Fruit fly (Drosophila melanogaster) whole organism, embryonic: Measurements from ENCODE around the gene CG11768.

Experiments
- CG10462 ChIP-seq: fragments of 200-800 bp; sonication (Bioruptor generic); optimal IDR thresholded peaks from 2 replicates; lab custom pipeline; 2016; ENCODE audit warnings: missing biosample characterization, missing genetic modification characterization
- CG10565 ChIP-seq: fragments of 200-800 bp; sonication (Bioruptor generic); optimal IDR thresholded peaks from 3 replicates; lab custom pipeline; 2016; ENCODE audit warnings: missing biosample characterization, mild to moderate bottlenecking, missing genetic modification characterization
- CG11504 ChIP-seq: fragments of 200-800 bp; sonication (Bioruptor generic); optimal IDR thresholded peaks from 3 replicates; lab custom pipeline; 2019; ENCODE audit warnings: missing biosample characterization, mild to moderate bottlenecking, missing genetic modification characterization, moderate library complexity
- CG11696 ChIP-seq: fragments of 200-800 bp; sonication (Bioruptor generic); IDR thresholded peaks from 2 replicates; pipeline ENCODE4 v1.3.6; 2022; ENCODE audit warnings: missing biosample characterization, missing genetic modification characterization
- CG11723 ChIP-seq: fragments of 200-800 bp; sonication (Bioruptor generic); optimal IDR thresholded peaks from 2 replicates; lab custom pipeline; 2017; ENCODE audit warnings: missing biosample characterization, mild to moderate bottlenecking, missing genetic modification characterization
- CG12769 ChIP-seq: fragments of 200-800 bp; sonication (Bioruptor generic); optimal IDR thresholded peaks from 2 replicates; lab custom pipeline; 2019; ENCODE audit warnings: missing biosample characterization, mild to moderate bottlenecking, missing genetic modification characterization, moderate library complexity
- CG13424 ChIP-seq: fragments of 200-800 bp; sonication (Bioruptor generic); optimal IDR thresholded peaks from 2 replicates; lab custom pipeline; 2019; ENCODE audit warnings: missing biosample characterization, mild to moderate bottlenecking, missing genetic modification characterization, moderate library complexity
- CG14441 ChIP-seq: fragments of 200-800 bp; sonication (Bioruptor generic); IDR thresholded peaks from 2 replicates; pipeline ENCODE4 v1.3.6; 2022; ENCODE audit warnings: missing biosample characterization, missing genetic modification characterization
- CG14667 ChIP-seq: fragments of 200-800 bp; sonication (Bioruptor generic); IDR thresholded peaks from 2 replicates; pipeline ENCODE4 v1.3.6; 2022; ENCODE audit warnings: missing biosample characterization, missing genetic modification characterization
- CG15073 ChIP-seq: fragments of 200-800 bp; sonication (Bioruptor generic); optimal IDR thresholded peaks from 2 replicates; lab custom pipeline; 2016; ENCODE audit warnings: missing biosample characterization, missing genetic modification characterization
- CG1603 ChIP-seq: fragments of 200-800 bp; sonication (Bioruptor generic); optimal IDR thresholded peaks from 2 replicates; lab custom pipeline; 2019; ENCODE audit warnings: missing biosample characterization, mild to moderate bottlenecking, missing genetic modification characterization, moderate library complexity
- CG1647 ChIP-seq: fragments of 200-800 bp; sonication (Bioruptor generic); optimal IDR thresholded peaks from 3 replicates; lab custom pipeline; 2016; ENCODE audit warnings: missing biosample characterization, missing genetic modification characterization
- CG31388 ChIP-seq: fragments of 200-800 bp; sonication (Bioruptor generic); optimal IDR thresholded peaks from 2 replicates; lab custom pipeline; 2016; ENCODE audit warnings: missing biosample characterization, missing genetic modification characterization
- CG3407 ChIP-seq: fragments of 200-800 bp; sonication (Bioruptor generic); optimal IDR thresholded peaks from 2 replicates; lab custom pipeline; 2018; ENCODE audit warnings: missing biosample characterization, mild to moderate bottlenecking, missing genetic modification characterization
- CG3838 ChIP-seq: fragments of 200-800 bp; sonication (Bioruptor generic); optimal IDR thresholded peaks from 3 replicates; lab custom pipeline; 2016; ENCODE audit warnings: missing biosample characterization, missing genetic modification characterization
- CG42726 ChIP-seq: fragments of 200-800 bp; sonication (Bioruptor generic); IDR thresholded peaks from 2 replicates; pipeline ENCODE4 v1.3.6; 2022; ENCODE audit warnings: missing biosample characterization, missing genetic modification characterization; ENCODE audit not compliant: partially characterized antibody
- CG4360 ChIP-seq: fragments of 200-800 bp; sonication (Bioruptor generic); IDR thresholded peaks from 2 replicates; pipeline ENCODE4 v1.3.6; 2022; ENCODE audit warnings: missing biosample characterization, missing genetic modification characterization
- CG4820 ChIP-seq: fragments of 200-800 bp; sonication (Bioruptor generic); optimal IDR thresholded peaks from 3 replicates; lab custom pipeline; 2016; ENCODE audit warnings: missing biosample characterization, missing genetic modification characterization
- CG8765 ChIP-seq: fragments of 200-800 bp; sonication (Bioruptor generic); IDR thresholded peaks from 2 replicates; pipeline ENCODE4 v1.3.6; 2022; ENCODE audit warnings: missing biosample characterization, missing genetic modification characterization
- CG9876 ChIP-seq: fragments of 200-800 bp; sonication (Bioruptor generic); optimal IDR thresholded peaks from 2 replicates; lab custom pipeline; 2016; ENCODE audit warnings: missing biosample characterization, missing genetic modification characterization
- CTCF ChIP-seq: fragments of 200-800 bp; sonication (Bioruptor generic); optimal IDR thresholded peaks from 2 replicates; lab custom pipeline; 2017; ENCODE audit warnings: missing biosample characterization, mild to moderate bottlenecking, missing genetic modification characterization, moderate library complexity
- Chrac-16 ChIP-seq: fragments of 200-800 bp; sonication (Bioruptor generic); optimal IDR thresholded peaks from 3 replicates; lab custom pipeline; 2016; ENCODE audit warnings: missing biosample characterization, missing genetic modification characterization
- Dek ChIP-seq: fragments of 200-800 bp; sonication (Bioruptor generic); optimal IDR thresholded peaks from 3 replicates; lab custom pipeline; 2019; ENCODE audit warnings: missing biosample characterization, mild to moderate bottlenecking, missing genetic modification characterization, moderate library complexity
- Dfd ChIP-seq, 2 experiments: fragments of >200 bp; optimal IDR thresholded peaks; 2 replicates each; lab custom pipeline; 2017; ENCODE audit warnings: missing biosample characterization in 2 of 2, missing genetic modification characterization in 2 of 2
- Elba2 ChIP-seq: fragments of 200-800 bp; sonication (Bioruptor generic); optimal IDR thresholded peaks from 3 replicates; lab custom pipeline; 2016; ENCODE audit warnings: missing biosample characterization, missing genetic modification characterization
- Gug ChIP-seq: fragments of 200-800 bp; sonication (Bioruptor generic); IDR thresholded peaks from 4 replicates; pipeline ENCODE4 v1.3.6; 2022; ENCODE audit warnings: missing biosample characterization, missing genetic modification characterization
- HLH4C ChIP-seq: fragments of 200-800 bp; sonication (Bioruptor generic); IDR thresholded peaks from 3 replicates; pipeline ENCODE4 v1.3.6; 2022; ENCODE audit warnings: missing biosample characterization, missing genetic modification characterization; ENCODE audit not compliant: partially characterized antibody
- Hmr ChIP-seq: fragments of 200-800 bp; sonication (Bioruptor generic); optimal IDR thresholded peaks from 3 replicates; lab custom pipeline; 2017; ENCODE audit warnings: mild to moderate bottlenecking, missing biosample characterization, missing genetic modification reagents, missing genetic modification characterization
- Hr39 ChIP-seq: fragments of >200 bp; optimal IDR thresholded peaks from 2 replicates; lab custom pipeline; 2017
- Meics ChIP-seq: fragments of 200-800 bp; sonication (Bioruptor generic); optimal IDR thresholded peaks from 2 replicates; lab custom pipeline; 2017; ENCODE audit warnings: missing biosample characterization, mild to moderate bottlenecking, missing genetic modification characterization
- PHDP ChIP-seq: fragments of 200-800 bp; sonication (Bioruptor generic); optimal IDR thresholded peaks from 3 replicates; lab custom pipeline; 2018; ENCODE audit warnings: missing biosample characterization, mild to moderate bottlenecking, missing genetic modification characterization, moderate library complexity
- Sox102F ChIP-seq: fragments of 200-800 bp; sonication (Bioruptor generic); optimal IDR thresholded peaks from 2 replicates; lab custom pipeline; 2018; ENCODE audit warnings: missing biosample characterization, mild to moderate bottlenecking, missing genetic modification characterization, moderate library complexity
- btn ChIP-seq: fragments of 200-800 bp; sonication (Bioruptor generic); optimal IDR thresholded peaks from 2 replicates; lab custom pipeline; 2016; ENCODE audit warnings: missing biosample characterization, missing genetic modification characterization
- chif ChIP-seq, 2 experiments: fragments of 200-800 bp; sonication (Bioruptor generic); optimal IDR thresholded peaks; 3 replicates each; lab custom pipeline; 2016; ENCODE audit warnings: missing biosample characterization in 2 of 2, missing genetic modification characterization in 2 of 2
- dysf ChIP-seq: fragments of 200-800 bp; sonication (Bioruptor generic); IDR thresholded peaks from 3 replicates; pipeline ENCODE4 v1.3.6; 2022; ENCODE audit warnings: missing biosample characterization, missing genetic modification characterization
- en ChIP-seq: fragments of 200-800 bp; sonication (Bioruptor generic); optimal IDR thresholded peaks from 2 replicates; lab custom pipeline; 2016; ENCODE audit warnings: missing biosample characterization, missing genetic modification characterization
- esg ChIP-seq: fragments of 200-800 bp; sonication (Bioruptor generic); conservative IDR thresholded peaks from 2 replicates; pipeline ENCODE4 v1.3.6; 2022; ENCODE audit warnings: missing biosample characterization, missing genetic modification characterization
- eyg ChIP-seq: fragments of 200-800 bp; sonication (Bioruptor generic); optimal IDR thresholded peaks from 3 replicates; lab custom pipeline; 2016; ENCODE audit warnings: missing biosample characterization, missing genetic modification characterization
- gce ChIP-seq: fragments of 200-800 bp; sonication (Bioruptor generic); IDR thresholded peaks from 3 replicates; pipeline ENCODE4 v1.3.6; 2022; ENCODE audit warnings: missing biosample characterization, missing genetic modification characterization
- gem ChIP-seq: fragments of 200-800 bp; sonication (Bioruptor generic); optimal IDR thresholded peaks from 2 replicates; lab custom pipeline; 2019; ENCODE audit warnings: missing biosample characterization, mild to moderate bottlenecking, missing genetic modification characterization, moderate library complexity
- gfzf ChIP-seq: fragments of 200-800 bp; sonication (Bioruptor generic); optimal IDR thresholded peaks from 2 replicates; lab custom pipeline; 2016; ENCODE audit warnings: missing biosample characterization, mild to moderate bottlenecking, missing genetic modification characterization, moderate library complexity
- lov ChIP-seq, 2 experiments: fragments of 200-800 bp in 1 of 2; fragments of >200 bp in 1 of 2; sonication (Bioruptor generic) in 1 of 2; IDR thresholded peaks in 1 of 2; optimal IDR thresholded peaks in 1 of 2; 2 replicates in 1 of 2; 3 replicates in 1 of 2; pipeline versions ENCODE4 v1.3.6 to Lab custom; 2017 to 2022; ENCODE audit warnings: missing biosample characterization in 1 of 2, missing genetic modification characterization in 1 of 2
- pan ChIP-seq, 4 experiments: fragments of >200 bp in 3 of 4; fragments of 200-800 bp in 1 of 4; sonication (Bioruptor generic) in 1 of 4; optimal IDR thresholded peaks in 3 of 4; IDR thresholded peaks in 1 of 4; 2 replicates each; pipeline versions ENCODE4 v1.3.6 to Lab custom; 2017 to 2022; ENCODE audit warnings: missing biosample characterization in 2 of 4, missing genetic modification characterization in 2 of 4, mixed read lengths in 1 of 4
- rib ChIP-seq: fragments of 200-800 bp; sonication (Bioruptor generic); IDR thresholded peaks from 2 replicates; pipeline ENCODE4 v1.3.6; 2022; ENCODE audit warnings: missing biosample characterization, missing genetic modification characterization
- ro ChIP-seq: fragments of 200-800 bp; sonication (Bioruptor generic); IDR thresholded peaks from 2 replicates; pipeline ENCODE4 v1.3.6; 2022; ENCODE audit warnings: missing biosample characterization, missing genetic modification characterization
- salm ChIP-seq: fragments of 200-800 bp; sonication (Bioruptor generic); optimal IDR thresholded peaks from 2 replicates; lab custom pipeline; 2018; ENCODE audit warnings: missing biosample characterization, mild to moderate bottlenecking, missing genetic modification characterization
- sens ChIP-seq: fragments of 200-800 bp; sonication (Bioruptor generic); peaks from one replicate; lab custom pipeline; 2016; ENCODE audit warnings: missing biosample characterization, missing genetic modification characterization
- sqz ChIP-seq: fragments of 200-800 bp; sonication (Bioruptor generic); optimal IDR thresholded peaks from 3 replicates; lab custom pipeline; 2018; ENCODE audit warnings: missing biosample characterization, mild to moderate bottlenecking, missing genetic modification characterization
- stwl ChIP-seq: fragments of 200-800 bp; sonication (Bioruptor generic); optimal IDR thresholded peaks from 3 replicates; lab custom pipeline; 2018; ENCODE audit warnings: missing biosample characterization, mild to moderate bottlenecking, missing genetic modification characterization, moderate library complexity
- tna ChIP-seq: fragments of 200-800 bp; sonication (Bioruptor generic); IDR thresholded peaks from 2 replicates; pipeline ENCODE4 v1.3.6; 2022; ENCODE audit warnings: missing biosample characterization, missing genetic modification characterization; ENCODE audit not compliant: partially characterized antibody
- twi ChIP-seq: fragments of 200-800 bp; optimal IDR thresholded peaks from 2 replicates; lab custom pipeline; 2019; ENCODE audit warnings: missing biosample characterization, mild to moderate bottlenecking, missing genetic modification characterization, moderate library complexity

CG11768 gene

DNA sequence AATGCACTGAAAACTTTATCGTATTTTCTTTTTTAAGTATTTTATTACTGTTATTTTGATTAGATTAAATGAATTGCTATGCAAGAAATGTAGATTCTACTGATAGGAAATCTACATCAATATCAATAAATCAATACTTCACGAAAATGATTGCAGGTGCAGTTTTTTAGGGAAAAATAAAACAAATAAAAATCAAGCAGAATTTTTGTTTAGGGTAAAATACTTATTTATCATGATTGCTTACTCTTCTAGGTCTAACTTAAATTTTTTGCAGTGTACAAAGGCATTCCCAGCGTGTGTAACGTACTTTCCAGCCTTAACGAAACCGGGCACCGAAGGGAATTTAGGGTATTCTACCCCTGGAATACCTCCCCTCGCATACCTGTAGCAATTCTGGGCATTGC lies 40.5 kb upstream of the CG11768 start (continued):
- TF ChIP-seq CG4360 (peak; percentile 25; the same call in 1 of the 2 replicates), Elba2 (GFP tag; lab: Kevin White, UChicago) (peak; percentile 78), CG14667 (GFP tag; lab: Robert Waterston, UW) (no peak), CG10565 (GFP tag; lab: Kevin White, UChicago) (no peak), CG8765 (GFP tag; lab: Robert Waterston, UW) (peak; percentile 75), CG1647 (no peak), gfzf (GFP tag; lab: Kevin White, UChicago) (no peak), CG14441 (GFP tag; lab: Robert Waterston, UW) (peak; percentile 6; the same call in 1 of the 2 replicates), dysf (GFP tag; lab: Robert Waterston, UW) (0 out of 3 replicates have a peak, but pooled peaks have one; percentile 27), Dek (tag; lab: Kevin White, UChicago) (no peak), HLH4C (GFP tag; lab: Robert Waterston, UW) (no peak), btn (GFP tag; lab: Kevin White, UChicago) (peak; percentile 8), tna (GFP tag; lab: Robert Waterston, UW) (no peak), CG42726 (no peak), CG12769 (tag; lab: Kevin White, UChicago) (no peak), Sox102F (peak; percentile 54), CG4820 (GFP tag; lab: Kevin White, UChicago) (peak; percentile 73), salm (peak; percentile 59), Gug (GFP tag; lab: Robert Waterston, UW) (no peak), chif (GFP tag; optimal IDR thresholded peaks at IDR 0.05; lab: Kevin White, UChicago) (peak; percentile 58 to 79), pan (optimal IDR thresholded peaks at IDR 0.05; lab: Kevin White, UChicago) (no peak), pan (GFP tag; optimal IDR thresholded peaks at IDR 0.05 in 1 of 2, IDR thresholded peaks at IDR 0.05 in 1 of 2) (peak in 1 of 2 experiments; percentile 67), rib (GFP tag; lab: Robert Waterston, UW) (no peak), CG9876 (GFP tag; lab: Kevin White, UChicago) (peak; percentile 2), PHDP (tag; lab: Kevin White, UChicago) (peak; percentile 51), Hr39 (lab: Kevin White, UChicago) (no peak), en (GFP tag; lab: Kevin White, UChicago) (peak; percentile 55), CG31388 (GFP tag; lab: Kevin White, UChicago) (peak; percentile 57), lov (optimal IDR thresholded peaks at IDR 0.05; lab: Kevin White, UChicago) (no peak), lov (GFP tag; IDR thresholded peaks at IDR 0.05; lab: Robert Waterston, UW) (peak; percentile 63; the same call in 1 of the 3 replicates), twi (peak; percentile 76), CTCF (no peak), Meics (peak; percentile 21), ro (no peak), esg (GFP tag; lab: Robert Waterston, UW) (peak; percentile 48; the same call in 1 of the 2 replicates), Chrac-16 (GFP tag; lab: Kevin White, UChicago) (peak; percentile 83), CG3407 (GFP tag; lab: Kevin White, UChicago) (peak; percentile 67), stwl (tag; lab: Kevin White, UChicago) (peak; percentile 61), sqz (GFP tag; lab: Kevin White, UChicago) (peak; percentile 60), CG3838 (GFP tag; lab: Kevin White, UChicago) (peak; percentile 27), Hmr (peak; percentile 21), CG15073 (no peak), CG13424 (peak; percentile 77), CG1603 (tag; lab: Kevin White, UChicago) (peak; percentile 63), CG11504 (tag; lab: Kevin White, UChicago) (peak; percentile 76), gem (tag; lab: Kevin White, UChicago) (peak; percentile 91), Dfd (GFP tag; optimal IDR thresholded peaks at IDR 0.05; lab: Kevin White, UChicago) (no peak), CG11696 (no peak), CG11723 (GFP tag; lab: Kevin White, UChicago) (peak; percentile 49), sens (GFP tag; lab: Kevin White, UChicago) (peak; percentile 97), eyg (GFP tag; lab: Kevin White, UChicago) (no peak), gce (GFP tag; lab: Robert Waterston, UW) (no peak), CG10462 (GFP tag; lab: Kevin White, UChicago) (peak; percentile 65)
